Fruit fly (Drosophila melanogaster): ENCODE measurements around the gene Ddrgk1.

Ddrgk1 gene

DNA sequence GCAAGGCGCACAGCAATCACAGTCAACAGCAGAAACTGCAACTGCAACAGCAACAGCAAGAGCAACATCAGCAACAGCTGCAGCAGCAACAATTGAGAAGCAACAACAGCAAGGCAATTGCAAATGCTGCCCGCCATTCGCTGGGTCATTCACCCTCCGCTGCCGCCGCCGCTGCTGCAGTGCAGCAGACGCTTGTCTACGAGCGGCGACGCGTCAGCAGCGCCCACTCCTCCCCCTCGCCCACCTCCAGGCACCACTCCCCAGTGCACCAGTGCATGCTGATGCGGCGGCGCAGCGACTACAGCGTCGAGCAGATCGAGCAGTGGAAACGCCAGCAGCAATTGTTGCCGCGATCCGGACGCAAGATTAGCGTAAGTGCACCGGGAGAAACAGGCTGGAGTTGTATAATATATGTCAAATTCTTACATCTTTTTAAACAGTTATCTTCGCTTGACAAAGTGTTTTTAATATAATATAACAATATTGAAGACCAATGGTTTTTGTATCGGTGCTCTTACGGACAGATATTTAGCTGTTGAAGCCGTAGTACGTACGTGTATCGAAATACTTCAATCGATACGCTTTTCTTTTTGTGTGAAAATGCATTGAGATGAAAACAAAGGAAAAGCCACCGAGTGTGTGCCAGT lies 9.1 kb upstream of the Ddrgk1 start:
- TF ChIP-seq CTCF (optimal IDR thresholded peaks at IDR 0.05) (no peak), CG8478 (optimal IDR thresholded peaks at IDR 0.05) (no peak)

DNA sequence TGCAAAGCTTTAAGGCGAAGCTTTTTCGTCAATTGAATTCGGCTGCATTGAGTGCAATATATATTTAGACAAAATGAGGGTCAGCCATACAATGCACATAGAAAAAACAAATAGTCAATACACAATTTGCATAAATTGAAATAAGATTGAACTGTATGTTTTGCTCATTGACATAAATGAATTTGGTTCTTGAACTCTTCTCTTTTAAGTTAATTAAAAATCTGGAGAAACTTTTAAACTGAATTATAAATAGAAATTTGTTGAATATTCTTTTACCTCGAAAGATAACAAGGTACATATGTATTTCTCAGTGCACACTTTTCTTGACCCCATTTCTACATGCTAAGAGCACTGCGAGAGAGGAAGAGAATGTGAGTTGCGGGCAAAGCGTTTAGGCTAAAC lies 8.6 kb upstream of the Ddrgk1 start:
- TF ChIP-seq CTCF (optimal IDR thresholded peaks at IDR 0.05) (no peak), CG8478 (optimal IDR thresholded peaks at IDR 0.05) (no peak)

DNA sequence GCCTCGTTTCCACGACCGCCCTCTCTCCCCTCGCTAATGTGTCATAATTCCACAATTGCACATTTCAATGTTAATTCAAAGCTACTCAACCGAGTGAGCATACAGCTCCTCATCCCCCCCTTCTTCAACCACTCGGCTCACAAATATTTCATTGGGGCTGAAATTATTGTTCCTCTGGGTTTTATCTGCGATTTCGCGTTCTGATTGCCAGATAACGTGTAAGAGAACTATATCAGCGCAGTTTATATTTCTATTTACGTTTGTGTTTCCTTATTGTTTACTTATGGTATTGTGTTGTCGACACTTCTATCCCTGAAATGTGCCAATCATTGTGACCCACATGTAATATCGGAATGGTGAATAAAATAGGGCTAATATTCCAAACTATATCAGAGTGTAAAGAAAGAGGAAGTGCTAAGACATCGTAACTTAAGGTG lies 8.1 kb upstream of the Ddrgk1 start:
- TF ChIP-seq CTCF (optimal IDR thresholded peaks at IDR 0.05), result no peak
- TF ChIP-seq CG8478 (optimal IDR thresholded peaks at IDR 0.05), result no peak

DNA sequence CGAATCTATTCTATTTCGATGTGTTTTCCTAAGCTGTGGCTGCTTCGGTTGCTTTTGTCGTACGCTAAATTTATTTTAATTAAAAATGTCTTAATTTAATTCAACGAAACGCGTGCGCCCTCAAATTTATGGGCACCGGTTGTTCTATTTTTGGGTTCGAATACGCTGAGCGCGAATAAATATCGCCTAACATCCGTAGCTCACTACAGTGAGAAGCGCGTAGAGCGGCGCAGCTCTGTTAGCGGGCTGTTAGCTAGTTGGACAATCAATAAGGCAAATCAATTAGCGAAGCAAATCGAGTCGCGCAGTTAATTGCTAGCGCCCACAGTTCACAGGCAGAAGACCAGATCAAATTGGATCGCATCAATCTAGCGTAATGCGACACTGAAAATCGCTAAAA lies 4.8 kb upstream of the Ddrgk1 start:
- no peak for TF ChIP-seq CG8478 (optimal IDR thresholded peaks at IDR 0.05)
- TF ChIP-seq CTCF (optimal IDR thresholded peaks at IDR 0.05), result no peak

DNA sequence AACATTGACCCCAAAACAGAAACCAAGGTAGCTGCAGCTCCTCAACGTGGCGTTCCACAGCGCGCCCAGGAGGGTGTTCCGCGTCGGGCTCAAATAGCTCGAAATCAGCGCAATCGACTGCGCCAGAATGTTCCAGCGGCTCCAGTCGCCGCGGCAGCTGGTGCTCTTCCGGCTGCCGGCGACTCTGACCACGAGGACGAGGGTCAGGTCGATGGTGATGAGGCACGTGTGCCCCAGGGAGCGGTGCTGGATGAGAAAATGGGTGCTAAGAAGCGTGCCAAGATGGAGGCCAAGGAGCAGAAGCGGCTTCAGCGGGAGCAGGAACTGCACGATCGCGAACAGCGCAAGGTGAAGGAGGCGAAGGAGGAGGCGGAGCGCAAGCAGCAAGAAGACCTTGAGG lies 411 bp downstream of the Ddrgk1 start:
- TF ChIP-seq CTCF (optimal IDR thresholded peaks at IDR 0.05), result no peak
- no peak for TF ChIP-seq CG8478 (optimal IDR thresholded peaks at IDR 0.05)

DNA sequence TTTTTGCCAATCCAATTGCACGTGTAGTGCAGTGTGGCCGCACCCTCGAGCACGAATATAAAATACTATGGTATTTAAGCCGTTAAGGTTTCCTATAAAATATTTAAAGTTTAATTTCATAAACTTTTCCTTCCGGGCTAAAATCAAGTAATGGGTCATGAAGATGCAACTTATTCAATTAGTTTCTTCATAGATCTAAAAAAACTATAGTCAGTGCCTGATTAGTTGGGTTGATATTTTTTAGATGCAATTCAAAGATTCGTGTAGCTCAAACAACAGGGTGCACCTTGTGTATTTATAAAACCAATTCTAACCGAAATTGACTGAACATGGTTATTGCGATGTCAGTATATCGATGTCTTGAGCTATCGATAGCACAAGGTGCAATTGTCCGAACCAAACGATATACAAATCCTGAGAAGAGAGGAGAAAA lies 3.9 kb downstream of the Ddrgk1 start, which contains the start of the genes Smyd5 and Oga:
Gene Smyd5 (minus strand): TSS at position 59 of the 433 bp plus-strand sequence.
Gene Oga (plus strand): TSS at position 345 of the 433 bp plus-strand sequence.
- no peak for TF ChIP-seq CG8478 (optimal IDR thresholded peaks at IDR 0.05)
- TF ChIP-seq CTCF (optimal IDR thresholded peaks at IDR 0.05), result peak in 1 of 2 experiments; percentile 31

DNA sequence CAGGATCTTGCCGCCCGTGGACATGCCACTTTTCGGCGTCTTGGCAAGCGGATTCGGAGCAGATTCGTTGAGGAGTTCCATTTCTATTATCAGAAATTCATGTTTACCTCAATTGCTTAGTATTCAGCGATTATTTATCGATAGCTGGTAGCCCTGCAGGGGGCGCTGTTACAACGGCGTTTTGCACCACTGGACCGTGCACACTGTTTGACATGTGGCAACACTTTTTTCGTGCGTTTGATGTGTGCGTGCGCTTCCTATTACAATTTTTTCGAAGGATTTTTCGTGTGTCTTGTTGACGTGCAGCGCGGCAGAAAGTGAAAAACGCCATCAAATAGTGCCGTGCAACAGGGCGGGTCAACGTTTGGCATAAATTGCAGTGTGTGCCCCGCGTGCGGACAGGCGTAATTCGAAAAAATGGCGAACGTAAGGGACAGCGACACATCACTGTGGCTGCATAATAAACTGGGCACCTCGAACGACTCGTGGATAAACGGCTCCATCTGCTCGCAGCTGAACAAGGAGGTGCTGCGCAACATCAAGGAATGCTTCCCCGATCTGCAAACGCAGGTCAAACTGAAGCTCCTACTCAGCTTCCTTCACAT lies 8.7 kb downstream of the Ddrgk1 start, which contains the start of the genes CG3337 and Nelf-A:
Gene CG3337 (minus strand): TSS at position 132 of the 605 bp plus-strand sequence.
Gene Nelf-A (plus strand): TSS at position 252 of the 605 bp plus-strand sequence.
- TF ChIP-seq CG8478 (optimal IDR thresholded peaks at IDR 0.05) (no peak), CTCF (optimal IDR thresholded peaks at IDR 0.05) (peak; percentile 96 to 98)

DNA sequence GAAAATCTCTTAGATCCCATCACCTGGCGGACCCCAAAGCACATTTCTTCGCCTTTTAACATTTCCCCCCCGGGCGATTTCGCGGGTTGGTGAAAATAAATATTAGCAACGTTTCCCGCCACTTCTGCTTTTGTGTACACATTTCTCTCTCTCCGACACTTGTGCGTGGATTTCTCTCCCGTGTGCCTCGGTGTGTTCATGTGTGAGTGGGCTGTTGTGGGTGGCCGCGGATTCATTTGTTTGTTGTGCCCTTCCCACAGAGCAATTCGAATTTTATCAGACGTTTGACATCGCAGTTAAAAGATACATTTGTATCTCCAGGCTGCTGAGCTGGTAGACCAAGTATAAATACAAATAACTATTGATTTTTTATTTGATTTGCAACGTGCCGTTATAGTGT lies 9.4 kb downstream of the Ddrgk1 start:
- no peak for TF ChIP-seq CTCF (optimal IDR thresholded peaks at IDR 0.05)
- no peak for TF ChIP-seq CG8478 (optimal IDR thresholded peaks at IDR 0.05)

DNA sequence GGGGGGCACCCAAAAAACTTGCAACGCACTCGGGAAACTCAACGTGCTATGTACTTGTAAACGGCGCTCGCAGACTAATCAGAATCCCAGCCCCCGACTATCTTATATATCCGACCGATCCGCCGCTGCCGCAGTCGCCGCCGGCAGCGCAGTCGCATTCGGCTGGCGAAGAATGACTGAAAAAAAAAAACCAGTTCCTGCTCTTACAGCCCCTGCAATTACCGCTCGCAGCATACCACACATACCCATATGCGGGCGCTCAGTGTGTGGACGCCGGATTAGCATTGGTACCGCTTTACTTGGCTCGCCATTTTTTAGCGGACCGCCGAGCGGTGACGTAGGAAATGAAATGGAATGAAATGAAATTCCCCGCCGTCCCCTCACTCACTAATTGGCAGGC lies 22.2 kb downstream of the Ddrgk1 start, which contains the start of gene e:
Gene e (minus strand): TSS at position 79 of the 400 bp plus-strand sequence.
- TF ChIP-seq CG8478 (optimal IDR thresholded peaks at IDR 0.05) (no peak), CTCF (optimal IDR thresholded peaks at IDR 0.05) (no peak)

DNA sequence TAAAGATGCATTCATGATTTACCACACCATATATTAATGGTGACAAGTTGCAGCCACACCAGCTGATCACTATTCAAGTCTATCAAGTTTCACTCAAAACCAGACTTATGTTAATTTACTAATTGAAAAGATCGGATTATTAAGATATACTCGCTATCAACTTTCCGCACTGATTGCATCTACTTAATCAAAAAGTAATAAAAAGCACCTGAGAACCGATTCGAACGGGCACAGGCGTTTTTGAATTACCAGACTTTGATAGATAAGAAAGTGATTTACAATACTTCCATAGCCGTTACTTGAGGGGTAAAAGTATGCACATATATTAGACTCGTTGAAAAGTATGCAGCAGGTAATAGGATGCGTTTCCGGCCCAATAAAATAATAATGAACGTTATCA lies 26.5 kb downstream of the Ddrgk1 start:
- no peak for TF ChIP-seq CG8478 (optimal IDR thresholded peaks at IDR 0.05)
- TF ChIP-seq CTCF (optimal IDR thresholded peaks at IDR 0.05), result no peak

DNA sequence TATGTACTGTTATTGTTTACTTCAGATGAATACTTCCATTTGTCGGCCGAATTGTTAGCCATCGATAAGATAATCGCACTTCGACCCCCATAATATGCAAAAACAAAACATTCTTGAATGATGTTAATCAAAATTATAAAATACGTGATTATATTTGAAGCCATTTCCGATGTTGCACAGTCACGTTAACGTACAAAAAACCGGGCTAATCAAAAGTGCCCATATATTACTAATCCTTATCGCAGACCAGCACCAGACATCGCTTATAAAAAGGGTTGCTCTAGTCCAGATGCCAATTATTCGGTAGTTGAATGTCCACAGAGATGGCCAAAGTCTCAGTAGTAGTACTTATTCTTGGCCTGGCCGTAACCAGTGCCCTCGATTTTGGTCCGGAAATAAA lies 27.4 kb downstream of the Ddrgk1 start, which contains the start of gene CG5892:
Gene CG5892 (plus strand): TSS at position 301 of the 400 bp plus-strand sequence.
- TF ChIP-seq CG8478 (optimal IDR thresholded peaks at IDR 0.05), result no peak
- TF ChIP-seq CTCF (optimal IDR thresholded peaks at IDR 0.05), result no peak

DNA sequence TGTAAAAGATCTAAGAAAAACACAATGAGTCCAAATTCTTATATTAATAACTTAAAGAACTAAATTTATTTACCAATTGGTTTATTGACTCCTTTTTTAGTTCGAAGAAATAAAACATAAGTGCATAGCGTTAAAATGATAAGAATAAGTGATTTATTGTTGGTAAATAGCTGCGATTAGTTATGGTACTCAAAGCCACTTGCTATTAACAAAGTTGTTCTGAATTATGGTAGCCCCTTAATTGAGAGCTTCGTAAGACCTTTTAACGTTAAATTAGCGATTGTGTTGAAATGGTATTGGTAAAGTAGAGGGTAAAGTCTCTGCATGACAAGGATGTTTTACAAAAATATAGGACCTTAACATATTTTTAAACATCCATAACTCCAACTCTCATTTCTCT lies 31.0 kb downstream of the Ddrgk1 start:
- TF ChIP-seq CG8478 (optimal IDR thresholded peaks at IDR 0.05) (no peak), CTCF (optimal IDR thresholded peaks at IDR 0.05) (no peak)

DNA sequence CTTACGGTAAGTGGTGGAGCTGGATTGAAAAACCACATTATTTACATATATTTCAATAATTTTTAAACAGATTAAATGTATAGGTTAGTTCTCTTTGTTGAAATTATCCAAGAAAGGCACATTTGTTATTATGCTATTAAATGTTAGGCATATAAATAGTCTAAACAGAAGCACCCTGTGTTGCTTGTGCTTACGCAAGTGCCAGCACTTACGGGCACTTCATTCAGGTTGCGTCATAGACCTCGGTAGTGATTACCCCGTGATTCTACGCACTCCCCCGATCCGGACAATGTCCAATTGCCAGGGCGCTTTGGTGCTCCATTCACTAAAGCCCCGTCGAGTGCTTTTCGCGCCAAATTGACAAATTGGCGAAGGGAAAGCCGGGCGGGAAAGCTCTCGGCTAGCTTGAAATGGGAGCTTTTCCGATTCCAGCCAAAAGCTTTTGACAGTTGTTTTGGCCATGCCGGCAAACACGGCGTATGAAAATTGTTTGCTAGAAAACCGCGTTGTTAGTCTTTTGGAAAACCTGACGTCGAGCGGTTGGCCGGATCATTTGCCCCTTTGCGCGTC lies 31.7 kb downstream of the Ddrgk1 start, which contains the start of gene ETHR:
Gene ETHR (plus strand): TSS at position 520 of the 570 bp plus-strand sequence.
- no peak for TF ChIP-seq CG8478 (optimal IDR thresholded peaks at IDR 0.05)
- TF ChIP-seq CTCF (optimal IDR thresholded peaks at IDR 0.05), result no peak

DNA sequence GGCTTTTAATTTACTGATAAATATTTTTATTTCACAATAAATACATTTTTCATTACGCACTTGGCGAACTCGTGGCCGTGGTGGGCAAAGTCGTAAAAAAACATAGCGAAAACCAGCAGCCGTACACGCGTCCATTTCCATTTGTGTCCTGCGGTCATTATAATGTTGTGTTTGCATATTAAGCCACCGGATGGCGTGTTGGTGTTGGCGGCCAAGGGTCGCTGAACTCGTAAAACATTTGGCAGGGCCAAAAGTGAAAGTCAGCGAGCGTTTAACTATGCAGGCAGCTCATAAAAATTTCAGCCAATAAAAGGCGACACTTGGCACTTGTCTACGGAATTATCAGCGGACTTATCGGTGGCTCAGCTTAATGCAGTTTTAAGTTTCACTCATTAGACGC lies 37.6 kb downstream of the Ddrgk1 start:
- TF ChIP-seq CG8478 (optimal IDR thresholded peaks at IDR 0.05), result no peak
- peak; percentile 64 for TF ChIP-seq CTCF (optimal IDR thresholded peaks at IDR 0.05)

DNA sequence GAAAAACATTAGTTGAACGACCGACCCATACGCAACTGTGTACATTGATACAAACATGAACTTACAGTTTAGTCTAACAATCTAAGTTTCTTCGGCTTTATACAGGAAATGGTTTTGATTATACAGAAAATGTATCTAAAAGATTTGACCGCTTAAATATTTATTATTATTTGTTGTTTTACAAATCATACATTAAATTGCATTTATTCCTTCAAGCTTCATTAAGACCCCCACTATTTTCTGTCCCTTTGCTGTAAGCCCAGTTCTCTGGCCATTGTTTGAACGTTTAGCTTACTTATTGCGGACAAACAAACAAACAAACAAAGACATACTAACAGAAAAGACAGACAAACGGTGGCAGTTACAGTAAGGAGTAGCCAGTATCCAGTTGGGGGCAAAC lies 39.4 kb downstream of the Ddrgk1 start:
- TF ChIP-seq CTCF (optimal IDR thresholded peaks at IDR 0.05), result no peak
- no peak for TF ChIP-seq CG8478 (optimal IDR thresholded peaks at IDR 0.05)

DNA sequence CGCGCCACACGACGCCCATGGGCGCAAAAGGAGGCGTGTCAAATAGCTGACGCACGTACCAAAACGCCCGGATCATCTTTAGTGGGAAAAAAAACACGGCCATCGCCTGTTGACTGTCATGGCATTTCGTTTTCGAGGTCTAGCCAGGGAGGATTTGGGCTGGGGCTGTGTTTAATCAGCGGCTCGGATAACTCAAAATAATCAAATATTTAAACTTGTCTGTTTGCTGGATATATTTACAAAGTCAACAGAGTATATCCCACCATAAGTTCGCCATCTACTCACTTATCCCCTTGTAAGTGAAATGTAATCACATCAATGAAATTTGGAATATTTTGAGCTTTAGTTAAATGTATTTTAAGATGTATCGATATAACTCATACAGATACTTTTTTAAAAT lies 45.9 kb downstream of the Ddrgk1 start:
- no peak for TF ChIP-seq CG8478 (optimal IDR thresholded peaks at IDR 0.05)
- TF ChIP-seq CTCF (optimal IDR thresholded peaks at IDR 0.05), result no peak
